Worm (Caenorhabditis elegans): ENCODE measurements around the gene Y71H2B.2.

Gene Y71H2B.2

ce11 chrIII:2596984-2597454, 26.0 kb upstream of the Y71H2B.2 start, which contains the start of gene apb-1 (continued):
- TF ChIP-seq sox-2 (GFP tag; IDR thresholded peaks at IDR 0.05) (peak; percentile 53), eyg-1 (tag; optimal IDR thresholded peaks at IDR 0.05) (no peak), dve-1 (tag; optimal IDR thresholded peaks at IDR 0.05) (peak; percentile 75), dmd-4 (tag; optimal IDR thresholded peaks at IDR 0.05; ENCODE audit: borderline replicate concordance) (no peak), pha-4 (tag; optimal IDR thresholded peaks at IDR 0.05) (no peak), ceh-14 (tag; optimal IDR thresholded peaks at IDR 0.05) (peak; percentile 60), ama-1 (optimal IDR thresholded peaks at IDR 0.05) (no peak), lin-11 (tag; optimal IDR thresholded peaks at IDR 0.05) (peak; percentile 49), hlh-15 (tag; optimal IDR thresholded peaks at IDR 0.05) (no peak), pqm-1 (tag; optimal IDR thresholded peaks at IDR 0.05) (no peak), unc-3 (GFP tag; conservative IDR thresholded peaks at IDR 0.05) (0 out of 2 replicates have a peak, but pooled peaks have one; percentile 20), unc-3 (tag; optimal IDR thresholded peaks at IDR 0.05) (peak; percentile 33), elt-4 (tag; optimal IDR thresholded peaks at IDR 0.05) (no peak), syd-9 (tag; optimal IDR thresholded peaks at IDR 0.05) (peak; percentile 31), ets-4 (tag; optimal IDR thresholded peaks at IDR 0.05) (peak; percentile 25), pat-9 (tag; optimal IDR thresholded peaks at IDR 0.05) (no peak), ceh-6 (GFP tag; optimal IDR thresholded peaks at IDR 0.05) (peak; percentile 13), C38D4.7 (GFP tag; optimal IDR thresholded peaks at IDR 0.05) (peak; percentile 24), gmeb-2 (tag; optimal IDR thresholded peaks at IDR 0.05) (peak; percentile 52), pax-1 (tag; optimal IDR thresholded peaks at IDR 0.05) (peak; percentile 44), ceh-24 (tag; optimal IDR thresholded peaks at IDR 0.05) (no peak), tbx-7 (tag; optimal IDR thresholded peaks at IDR 0.05) (no peak), elt-2 (tag; optimal IDR thresholded peaks at IDR 0.05) (peak; percentile 81), nhr-232 (tag; optimal IDR thresholded peaks at IDR 0.05) (no peak), sox-4 (tag; optimal IDR thresholded peaks at IDR 0.05) (peak; percentile 64), lim-6 (tag; optimal IDR thresholded peaks at IDR 0.05) (peak; percentile 15), ceh-18 (tag; optimal IDR thresholded peaks at IDR 0.05) (peak; percentile 68), madf-2 (tag; optimal IDR thresholded peaks at IDR 0.05) (peak; percentile 61), Y22D7AL.16 (tag; optimal IDR thresholded peaks at IDR 0.05) (no peak), ceh-34 (tag; optimal IDR thresholded peaks at IDR 0.05) (peak; percentile 86), ceh-9 (tag; optimal IDR thresholded peaks at IDR 0.05) (no peak), mec-3 (tag; optimal IDR thresholded peaks at IDR 0.05; ENCODE audit: borderline replicate concordance) (no peak), pag-3 (tag; optimal IDR thresholded peaks at IDR 0.05; ENCODE audit: borderline replicate concordance) (no peak), fkh-10 (GFP tag; optimal IDR thresholded peaks at IDR 0.05) (peak; percentile 52), ahr-1 (tag; optimal IDR thresholded peaks at IDR 0.05) (no peak), ceh-19 (GFP tag; optimal IDR thresholded peaks at IDR 0.05) (peak; percentile 79), T23F11.4 (GFP tag; optimal IDR thresholded peaks at IDR 0.05) (no peak), ref-2 (tag; optimal IDR thresholded peaks at IDR 0.05) (no peak), ceh-45 (GFP tag; IDR thresholded peaks at IDR 0.05) (no peak), pros-1 (tag; optimal IDR thresholded peaks at IDR 0.05) (no peak), ceh-30 (tag; optimal IDR thresholded peaks at IDR 0.05) (peak; percentile 58), hlh-13 (GFP tag; optimal IDR thresholded peaks at IDR 0.05) (peak; percentile 19), ceh-22 (tag; optimal IDR thresholded peaks at IDR 0.05) (no peak)

- TF ChIP-seq ceh-30 (tag; optimal IDR thresholded peaks at IDR 0.05) (no peak), K02D7.2 (tag; optimal IDR thresholded peaks at IDR 0.05) (no peak), lin-11 (tag; optimal IDR thresholded peaks at IDR 0.05) (no peak), fkh-10 (GFP tag; optimal IDR thresholded peaks at IDR 0.05) (no peak), ceh-31 (tag; optimal IDR thresholded peaks at IDR 0.05) (no peak), syd-9 (tag; optimal IDR thresholded peaks at IDR 0.05) (no peak), F13H6.1 (tag; optimal IDR thresholded peaks at IDR 0.05) (no peak), tbx-2 (tag; optimal IDR thresholded peaks at IDR 0.05) (no peak), dve-1 (tag; optimal IDR thresholded peaks at IDR 0.05) (no peak), madf-2 (tag; optimal IDR thresholded peaks at IDR 0.05) (no peak), elt-4 (tag; optimal IDR thresholded peaks at IDR 0.05) (no peak), tbx-7 (tag; optimal IDR thresholded peaks at IDR 0.05) (no peak), C38D4.7 (GFP tag; optimal IDR thresholded peaks at IDR 0.05) (no peak), ceh-22 (tag; optimal IDR thresholded peaks at IDR 0.05) (no peak), fax-1 (tag; optimal IDR thresholded peaks at IDR 0.05) (no peak), ceh-6 (GFP tag; optimal IDR thresholded peaks at IDR 0.05) (no peak), sox-4 (tag; optimal IDR thresholded peaks at IDR 0.05) (no peak), gmeb-2 (tag; optimal IDR thresholded peaks at IDR 0.05) (no peak), ztf-16 (tag; optimal IDR thresholded peaks at IDR 0.05) (no peak)
Observed at ce11 chrIII:2597753-2598152, 25.2 kb upstream of the Y71H2B.2 start, which contains the start of gene mdt-19. Gene mdt-19 (plus strand): TSS chrIII:2598053.

Measured in whole organism, late embryonic.